Worm (Caenorhabditis elegans) whole organism, L1 larva: ENCODE data around the gene C16D9.1.

Experiments used
- C04F5.9 ChIP-seq: sonication (generic microtip); optimal IDR thresholded peaks from 2 replicates; lab custom pipeline; 2016; ENCODE audit warnings: missing genetic modification characterization, missing compliant biosample characterization
- C34B4.2 ChIP-seq: sonication (generic microtip); optimal IDR thresholded peaks from 2 replicates; lab custom pipeline; 2017; ENCODE audit warnings: mild to moderate bottlenecking, missing genetic modification characterization, missing compliant biosample characterization
- Y116A8C.19 ChIP-seq: sonication (generic microtip); optimal IDR thresholded peaks from 2 replicates; lab custom pipeline; 2016; ENCODE audit warnings: missing compliant biosample characterization, missing genetic modification characterization, borderline replicate concordance
- aly-2 ChIP-seq: fragments of 150-350 bp; optimal IDR thresholded peaks from 2 replicates; lab custom pipeline; 2014; ENCODE audit warnings: missing biosample characterization, missing genetic modification characterization
- blmp-1 ChIP-seq: fragments of 150-350 bp; optimal IDR thresholded peaks from 2 replicates; lab custom pipeline; 2014; ENCODE audit warnings: missing biosample characterization, missing genetic modification characterization
- ces-1 ChIP-seq: fragments of 150-350 bp; optimal IDR thresholded peaks from 2 replicates; lab custom pipeline; 2014; ENCODE audit warnings: missing biosample characterization, missing genetic modification reagents, missing genetic modification characterization
- dpl-1 ChIP-seq, 3 experiments: fragments of 150-350 bp in 2 of 3; sonication (generic microtip) in 1 of 3; optimal IDR thresholded peaks; 2 replicates each; lab custom pipeline; 2014 to 2017; ENCODE audit warnings: missing biosample characterization in 3 of 3, missing genetic modification characterization in 3 of 3, missing genetic modification reagents in 3 of 3
- dsc-1 ChIP-seq: sonication (generic microtip); optimal IDR thresholded peaks from 2 replicates; lab custom pipeline; 2016; ENCODE audit warnings: mild to moderate bottlenecking, missing genetic modification characterization, missing compliant biosample characterization
- efl-1 ChIP-seq, 4 experiments: fragments of 150-350 bp; optimal IDR thresholded peaks in 3 of 4; peaks in 1 of 4; 1 replicate in 1 of 4; 2 replicates in 3 of 4; lab custom pipeline; 2014; ENCODE audit warnings: missing biosample characterization in 2 of 4, missing genetic modification characterization in 2 of 4, missing genetic modification reagents in 2 of 4
- egl-13 ChIP-seq: sonication (generic microtip); optimal IDR thresholded peaks from 2 replicates; lab custom pipeline; 2016; ENCODE audit warnings: missing genotype, missing genetic modification reagents, missing genetic modification characterization, missing compliant biosample characterization
- elt-2 ChIP-seq: sonication (generic microtip); optimal IDR thresholded peaks from 2 replicates; lab custom pipeline; 2016; ENCODE audit warnings: missing genetic modification characterization, mild to moderate bottlenecking, inconsistent platforms, missing compliant biosample characterization, missing genetic modification reagents
- elt-3 ChIP-seq, 6 experiments: fragments of 150-350 bp in 1 of 6; sonication (generic microtip); optimal IDR thresholded peaks; 2 replicates each; lab custom pipeline; 2017 to 2018; ENCODE audit warnings: missing biosample characterization in 6 of 6, missing genetic modification characterization in 6 of 6, inconsistent platforms in 1 of 6
- fkh-10 ChIP-seq: sonication (generic microtip); optimal IDR thresholded peaks from 2 replicates; lab custom pipeline; 2017; ENCODE audit warnings: missing biosample characterization, missing genetic modification reagents, missing genetic modification characterization
- fkh-4 ChIP-seq: sonication (generic microtip); optimal IDR thresholded peaks from 2 replicates; lab custom pipeline; 2016; ENCODE audit warnings: missing compliant biosample characterization, missing genetic modification characterization, borderline replicate concordance
- fkh-8 ChIP-seq: sonication (generic microtip); optimal IDR thresholded peaks from 2 replicates; lab custom pipeline; 2016; ENCODE audit warnings: mild to moderate bottlenecking, missing genetic modification characterization, missing compliant biosample characterization
- hlh-17 ChIP-seq: fragments of 200-800 bp; sonication (Bioruptor generic); optimal IDR thresholded peaks from 2 replicates; lab custom pipeline; 2018; ENCODE audit warnings: missing genetic modification characterization, mild to moderate bottlenecking, missing compliant biosample characterization, moderate library complexity, borderline replicate concordance
- hlh-4 ChIP-seq: sonication (generic microtip); optimal IDR thresholded peaks from 2 replicates; lab custom pipeline; 2016; ENCODE audit warnings: mild to moderate bottlenecking, missing genetic modification characterization, missing compliant biosample characterization
- hpl-2 ChIP-seq: fragments of 150-350 bp; optimal IDR thresholded peaks from 2 replicates; lab custom pipeline; 2014; ENCODE audit warnings: missing biosample characterization, missing genetic modification reagents, missing genetic modification characterization
- lin-13 ChIP-seq: fragments of 150-350 bp; optimal IDR thresholded peaks from 2 replicates; lab custom pipeline; 2014; ENCODE audit warnings: missing biosample characterization, missing genetic modification reagents, missing genetic modification characterization
- lin-14 ChIP-seq: fragments of 200-800 bp; sonication (Bioruptor generic); optimal IDR thresholded peaks from 2 replicates; lab custom pipeline; 2018; ENCODE audit warnings: mild to moderate bottlenecking, missing genetic modification characterization, moderate library complexity, missing compliant biosample characterization
- lin-15B ChIP-seq: fragments of 150-350 bp; sonication (generic microtip); optimal IDR thresholded peaks from 3 replicates; lab custom pipeline; 2014; ENCODE audit warnings: missing biosample characterization, missing genetic modification characterization
- lin-35 ChIP-seq, 2 experiments: fragments of 150-350 bp; optimal IDR thresholded peaks; 2 replicates each; lab custom pipeline; 2014; ENCODE audit warnings: missing biosample characterization in 2 of 2, missing genetic modification characterization in 2 of 2, missing genetic modification reagents in 2 of 2
- lin-39 ChIP-seq: fragments of 150-350 bp; optimal IDR thresholded peaks from 2 replicates; lab custom pipeline; 2014; ENCODE audit warnings: missing biosample characterization, missing genetic modification reagents, missing genetic modification characterization
- lsy-2 ChIP-seq, 2 experiments: fragments of 150-350 bp; optimal IDR thresholded peaks; 2 replicates each; lab custom pipeline; 2014; ENCODE audit warnings: missing biosample characterization in 2 of 2, missing genetic modification characterization in 2 of 2
- mep-1 ChIP-seq: fragments of 150-350 bp; optimal IDR thresholded peaks from 2 replicates; lab custom pipeline; 2014; ENCODE audit warnings: missing biosample characterization, missing genetic modification characterization
- nhr-47 ChIP-seq: sonication (generic microtip); optimal IDR thresholded peaks from 2 replicates; lab custom pipeline; 2016; ENCODE audit warnings: mild to moderate bottlenecking, missing genetic modification characterization, moderate library complexity, missing compliant biosample characterization
- nhr-71 ChIP-seq: sonication (generic microtip); optimal IDR thresholded peaks from 2 replicates; lab custom pipeline; 2016; ENCODE audit warnings: mild to moderate bottlenecking, missing genetic modification characterization, moderate library complexity, missing compliant biosample characterization
- nhr-85 ChIP-seq: sonication (generic microtip); peaks from one replicate; lab custom pipeline; 2016; ENCODE audit warnings: missing genetic modification characterization, inconsistent platforms, missing compliant biosample characterization
- nhr-90 ChIP-seq: sonication (generic microtip); optimal IDR thresholded peaks from 2 replicates; lab custom pipeline; 2016; ENCODE audit warnings: mild to moderate bottlenecking, missing genetic modification characterization, missing compliant biosample characterization; ENCODE audit not compliant: poor library complexity
- pqm-1 ChIP-seq: sonication (generic microtip); optimal IDR thresholded peaks from 3 replicates; lab custom pipeline; 2017; ENCODE audit warnings: missing biosample characterization, missing genetic modification characterization
- skn-1 ChIP-seq: fragments of 150-350 bp; optimal IDR thresholded peaks from 2 replicates; lab custom pipeline; 2014; ENCODE audit warnings: missing biosample characterization, missing genetic modification characterization
- sptf-1 ChIP-seq: fragments of 150-350 bp; optimal IDR thresholded peaks from 2 replicates; lab custom pipeline; 2014; ENCODE audit warnings: missing biosample characterization, missing genetic modification characterization
- swsn-7 ChIP-seq: sonication (generic microtip); optimal IDR thresholded peaks from 2 replicates; lab custom pipeline; 2016; ENCODE audit warnings: missing genetic modification characterization, missing compliant biosample characterization
- unc-30 ChIP-seq: sonication (generic microtip); optimal IDR thresholded peaks from 2 replicates; lab custom pipeline; 2017; ENCODE audit warnings: missing biosample characterization, missing genetic modification characterization
- unc-86 ChIP-seq: sonication (generic microtip); optimal IDR thresholded peaks from 2 replicates; lab custom pipeline; 2016; ENCODE audit warnings: missing genetic modification characterization, missing compliant biosample characterization
- vab-15 ChIP-seq: sonication (generic microtip); optimal IDR thresholded peaks from 2 replicates; lab custom pipeline; 2017; ENCODE audit warnings: missing genotype, mild to moderate bottlenecking, missing genetic modification characterization, missing compliant biosample characterization
- zip-4 ChIP-seq: fragments of 200-800 bp; sonication (Bioruptor generic); optimal IDR thresholded peaks from 2 replicates; lab custom pipeline; 2018; ENCODE audit warnings: mild to moderate bottlenecking, missing genetic modification characterization, moderate library complexity, missing compliant biosample characterization

Gene C16D9.1

DNA sequence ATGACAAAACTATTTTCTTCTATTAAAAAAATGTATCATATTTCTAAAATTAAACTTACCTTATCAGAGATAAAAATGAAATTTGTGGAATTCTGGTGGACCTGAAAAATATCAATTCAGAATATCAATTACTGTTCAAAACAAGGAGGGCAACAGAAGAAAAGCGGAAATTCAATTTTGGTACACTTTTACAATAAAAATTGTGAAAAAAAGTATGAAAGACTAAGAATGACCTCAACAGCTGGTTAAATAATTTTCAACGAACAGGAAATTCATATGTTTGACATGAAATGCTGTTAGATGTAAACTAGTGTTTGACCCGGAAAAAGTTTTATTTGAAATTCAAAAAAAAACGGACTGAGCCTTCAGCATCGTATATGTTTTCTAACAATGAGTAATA is 45.2 kb upstream of the C16D9.1 start, which contains the start of gene K07C11.7:
TSS of gene K07C11.7 (minus strand) at position 101 of the 400 bp plus-strand sequence.
- no peak for TF ChIP-seq nhr-85 (tag; lab: Kevin White, UChicago)
- no peak for TF ChIP-seq hlh-4
- TF ChIP-seq nhr-47 (tag; lab: Kevin White, UChicago), result no peak
- TF ChIP-seq unc-86 (tag; lab: Kevin White, UChicago), result no peak
- no peak for TF ChIP-seq egl-13 (tag; lab: Kevin White, UChicago)
- no peak for TF ChIP-seq C04F5.9 (tag; lab: Kevin White, UChicago)
- no peak for TF ChIP-seq aly-2 (tag; lab: Kevin White, UChicago)
- TF ChIP-seq dpl-1 (GFP tag; optimal IDR thresholded peaks at IDR 0.05; lab: Kevin White, UChicago), result no peak
- TF ChIP-seq mep-1 (tag; lab: Kevin White, UChicago), result no peak
- no peak for TF ChIP-seq zip-4 (GFP tag; lab: Kevin White, UChicago)
- TF ChIP-seq hlh-17 (GFP tag; lab: Kevin White, UChicago), result no peak
- TF ChIP-seq hpl-2 (GFP tag; lab: Kevin White, UChicago), result no peak
- TF ChIP-seq fkh-8 (tag; lab: Kevin White, UChicago), result no peak
- TF ChIP-seq elt-3 (tag; optimal IDR thresholded peaks at IDR 0.05; lab: Kevin White, UChicago), result no peak
- TF ChIP-seq C34B4.2 (tag; lab: Kevin White, UChicago), result no peak
- TF ChIP-seq lin-13 (GFP tag; lab: Kevin White, UChicago), result no peak
- TF ChIP-seq lin-39 (tag; lab: Kevin White, UChicago), result no peak
- TF ChIP-seq unc-30 (tag; lab: Kevin White, UChicago), result no peak

DNA sequence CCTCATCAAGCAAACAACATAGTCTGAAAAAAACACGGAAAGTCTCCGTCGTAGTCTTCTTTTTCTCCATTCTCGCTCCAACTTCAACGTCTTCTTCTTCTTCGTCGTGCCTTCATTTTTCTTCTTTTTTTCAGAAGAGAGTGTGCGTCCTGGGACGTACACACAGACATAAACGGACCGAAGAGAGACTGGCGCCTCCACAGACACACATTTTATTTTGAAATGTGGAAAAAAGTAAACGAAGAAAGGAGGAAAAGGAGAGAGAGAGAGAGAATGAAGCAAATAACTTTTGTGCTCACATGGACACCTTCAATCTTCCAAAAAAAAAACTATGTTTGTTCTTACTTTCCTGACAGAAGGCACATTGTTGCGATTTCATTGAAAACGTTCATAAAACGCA is 44.0 kb upstream of the C16D9.1 start:
- TF ChIP-seq lsy-2 (tag; optimal IDR thresholded peaks at IDR 0.05; lab: Kevin White, UChicago), result peak in 1 of 2 experiments; percentile 5
- no peak for TF ChIP-seq swsn-7
- TF ChIP-seq lin-14, result peak; percentile 49
- TF ChIP-seq, all 84 proteins: peak for 2

ce11 chrV:8217118-8217517 is 42.0 kb upstream of the C16D9.1 start:
- TF ChIP-seq pqm-1 (tag; lab: Kevin White, UChicago) (peak; percentile 91), ces-1 (GFP tag; lab: Kevin White, UChicago) (no peak), lin-13 (GFP tag; lab: Kevin White, UChicago) (no peak), efl-1 (optimal IDR thresholded peaks at IDR 0.05; lab: Kevin White, UChicago) (no peak), efl-1 (GFP tag; optimal IDR thresholded peaks at IDR 0.05 in 1 of 2; lab: Kevin White, UChicago) (peak in 1 of 2 experiments; percentile 58), nhr-71 (tag; lab: Kevin White, UChicago) (no peak), vab-15 (tag; lab: Kevin White, UChicago) (no peak), egl-13 (tag; lab: Kevin White, UChicago) (no peak), blmp-1 (tag; lab: Kevin White, UChicago) (no peak), Y116A8C.19 (tag; lab: Kevin White, UChicago) (no peak), elt-2 (peak; percentile 74)
- TF ChIP-seq, all 84 proteins: peak for 3

DNA sequence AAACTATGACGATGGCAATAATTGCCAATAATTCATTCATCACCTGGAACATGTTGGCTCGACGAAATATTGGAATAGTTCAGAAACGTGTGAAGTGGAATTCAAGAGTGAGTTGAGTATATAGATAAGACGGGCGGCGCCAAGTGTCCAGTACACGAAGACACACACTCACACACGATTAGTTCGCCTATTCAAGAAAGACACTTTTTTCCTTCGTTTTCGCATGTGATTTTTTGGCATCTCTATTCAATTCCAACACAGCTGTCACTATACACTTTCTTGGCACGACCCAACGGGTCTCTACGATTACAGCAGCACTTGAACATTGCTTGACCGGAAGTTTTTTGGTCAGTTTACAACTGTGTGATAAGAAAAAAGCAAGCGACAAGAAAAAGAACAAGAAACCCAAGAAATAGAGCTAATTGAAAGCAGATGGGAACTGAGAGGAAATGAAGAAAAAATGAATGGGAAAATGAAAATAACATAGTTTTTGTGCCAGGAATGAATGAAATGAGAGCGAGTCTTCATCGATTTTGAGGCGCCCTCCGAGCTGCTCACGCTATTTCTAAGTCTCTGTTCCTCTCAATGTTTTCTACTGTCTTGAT is 41.4 kb upstream of the C16D9.1 start, which contains the start of gene K07C11.8:
TSS of gene K07C11.8 (minus strand) at position 224 of the 605 bp plus-strand sequence.
- TF ChIP-seq blmp-1 (tag; lab: Kevin White, UChicago) (no peak), sptf-1 (tag; lab: Kevin White, UChicago) (no peak), lin-15B (tag; lab: Kevin White, UChicago) (no peak), nhr-71 (tag; lab: Kevin White, UChicago) (peak; percentile 10), lin-14 (peak; percentile 56), dsc-1 (tag; lab: Kevin White, UChicago) (peak; percentile 88), nhr-90 (tag; lab: Kevin White, UChicago) (no peak), skn-1 (no peak), fkh-4 (tag; lab: Kevin White, UChicago) (peak; percentile 23), lsy-2 (tag; optimal IDR thresholded peaks at IDR 0.05; lab: Kevin White, UChicago) (no peak), efl-1 (optimal IDR thresholded peaks at IDR 0.05; lab: Kevin White, UChicago) (no peak), efl-1 (GFP tag; optimal IDR thresholded peaks at IDR 0.05 in 1 of 2; lab: Kevin White, UChicago) (peak in 1 of 2 experiments; percentile 82), lin-35 (GFP tag; optimal IDR thresholded peaks at IDR 0.05; lab: Kevin White, UChicago) (peak in 1 of 2 experiments; percentile 13), fkh-10 (GFP tag; lab: Kevin White, UChicago) (peak; percentile 51)
